Worm (Caenorhabditis elegans) whole organism, L1 larva: ENCODE measurements around the gene pap-2.
A peak's percentile ranks its signal among the peaks of the same experiment; 100 is the strongest.

ENCODE experiments used
- aha-1 ChIP-seq: fragments of 150-350 bp; optimal IDR thresholded peaks from 2 replicates; lab custom pipeline; 2014; ENCODE audit warnings: missing biosample characterization, missing genetic modification characterization
- alr-1 ChIP-seq: fragments of 200-800 bp; sonication (Bioruptor generic); optimal IDR thresholded peaks from 2 replicates; lab custom pipeline; 2018; ENCODE audit warnings: borderline replicate concordance, mild to moderate bottlenecking, missing genetic modification characterization, missing compliant biosample characterization
- blmp-1 ChIP-seq: fragments of 150-350 bp; optimal IDR thresholded peaks from 2 replicates; lab custom pipeline; 2014; ENCODE audit warnings: missing biosample characterization, missing genetic modification characterization
- ceh-82 ChIP-seq, 3 experiments: fragments of 150-350 bp in 1 of 3; sonication (generic microtip) in 2 of 3; optimal IDR thresholded peaks; 2 replicates each; lab custom pipeline; 2014 to 2017; ENCODE audit warnings: missing biosample characterization in 3 of 3, missing genetic modification characterization in 3 of 3
- ceh-90 ChIP-seq: sonication (generic microtip); optimal IDR thresholded peaks from 2 replicates; lab custom pipeline; 2016; ENCODE audit warnings: missing genetic modification characterization, missing compliant biosample characterization
- ces-1 ChIP-seq: fragments of 150-350 bp; optimal IDR thresholded peaks from 2 replicates; lab custom pipeline; 2014; ENCODE audit warnings: missing biosample characterization, missing genetic modification reagents, missing genetic modification characterization
- dsc-1 ChIP-seq: sonication (generic microtip); optimal IDR thresholded peaks from 2 replicates; lab custom pipeline; 2016; ENCODE audit warnings: mild to moderate bottlenecking, missing genetic modification characterization, missing compliant biosample characterization
- efl-1 ChIP-seq, 4 experiments: fragments of 150-350 bp; optimal IDR thresholded peaks in 3 of 4; peaks in 1 of 4; 1 replicate in 1 of 4; 2 replicates in 3 of 4; lab custom pipeline; 2014; ENCODE audit warnings: missing biosample characterization in 2 of 4, missing genetic modification characterization in 2 of 4, missing genetic modification reagents in 2 of 4
- elt-2 ChIP-seq: sonication (generic microtip); optimal IDR thresholded peaks from 2 replicates; lab custom pipeline; 2016; ENCODE audit warnings: missing genetic modification characterization, mild to moderate bottlenecking, inconsistent platforms, missing compliant biosample characterization, missing genetic modification reagents
- elt-3 ChIP-seq, 6 experiments: fragments of 150-350 bp in 1 of 6; sonication (generic microtip); optimal IDR thresholded peaks; 2 replicates each; lab custom pipeline; 2017 to 2018; ENCODE audit warnings: missing biosample characterization in 6 of 6, missing genetic modification characterization in 6 of 6, inconsistent platforms in 1 of 6
- fkh-8 ChIP-seq: sonication (generic microtip); optimal IDR thresholded peaks from 2 replicates; lab custom pipeline; 2016; ENCODE audit warnings: mild to moderate bottlenecking, missing genetic modification characterization, missing compliant biosample characterization
- grh-1 ChIP-seq: fragments of 200-800 bp; sonication (Bioruptor generic); IDR thresholded peaks from 2 replicates; pipeline ENCODE4 v1.3.6; 2022; ENCODE audit warnings: missing genetic modification reagents, missing genetic modification characterization, missing compliant biosample characterization
- hpl-2 ChIP-seq: fragments of 150-350 bp; optimal IDR thresholded peaks from 2 replicates; lab custom pipeline; 2014; ENCODE audit warnings: missing biosample characterization, missing genetic modification reagents, missing genetic modification characterization
- isw-1 ChIP-seq: fragments of 200-800 bp; sonication (Bioruptor generic); IDR thresholded peaks from 2 replicates; pipeline ENCODE4 v1.3.6; 2022; ENCODE audit warnings: missing genetic modification characterization, missing compliant biosample characterization
- lin-14 ChIP-seq: fragments of 200-800 bp; sonication (Bioruptor generic); optimal IDR thresholded peaks from 2 replicates; lab custom pipeline; 2018; ENCODE audit warnings: mild to moderate bottlenecking, missing genetic modification characterization, moderate library complexity, missing compliant biosample characterization
- lin-15B ChIP-seq: fragments of 150-350 bp; sonication (generic microtip); optimal IDR thresholded peaks from 3 replicates; lab custom pipeline; 2014; ENCODE audit warnings: missing biosample characterization, missing genetic modification characterization
- nhr-11 ChIP-seq: fragments of 150-350 bp; optimal IDR thresholded peaks from 2 replicates; lab custom pipeline; 2014; ENCODE audit warnings: missing biosample characterization, missing genetic modification characterization
- nhr-19 ChIP-seq: fragments of 200-800 bp; sonication (Bioruptor generic); conservative IDR thresholded peaks from 2 replicates; pipeline ENCODE4 v1.3.6; 2022; ENCODE audit warnings: missing genetic modification characterization, missing compliant biosample characterization
- nhr-47 ChIP-seq: sonication (generic microtip); optimal IDR thresholded peaks from 2 replicates; lab custom pipeline; 2016; ENCODE audit warnings: mild to moderate bottlenecking, missing genetic modification characterization, moderate library complexity, missing compliant biosample characterization
- nhr-71 ChIP-seq: sonication (generic microtip); optimal IDR thresholded peaks from 2 replicates; lab custom pipeline; 2016; ENCODE audit warnings: mild to moderate bottlenecking, missing genetic modification characterization, moderate library complexity, missing compliant biosample characterization
- nhr-90 ChIP-seq: sonication (generic microtip); optimal IDR thresholded peaks from 2 replicates; lab custom pipeline; 2016; ENCODE audit warnings: mild to moderate bottlenecking, missing genetic modification characterization, missing compliant biosample characterization; ENCODE audit not compliant: poor library complexity
- pax-3 ChIP-seq: fragments of 200-800 bp; sonication (Bioruptor generic); optimal IDR thresholded peaks from 2 replicates; lab custom pipeline; 2018; ENCODE audit warnings: mild to moderate bottlenecking, missing genetic modification characterization, moderate library complexity, missing compliant biosample characterization
- skn-1 ChIP-seq: fragments of 150-350 bp; optimal IDR thresholded peaks from 2 replicates; lab custom pipeline; 2014; ENCODE audit warnings: missing biosample characterization, missing genetic modification characterization
- snpc-4 ChIP-seq: fragments of 150-350 bp; optimal IDR thresholded peaks from 2 replicates; lab custom pipeline; 2014; ENCODE audit warnings: missing biosample characterization, missing genetic modification characterization
- snu-23 ChIP-seq: sonication (generic microtip); optimal IDR thresholded peaks from 2 replicates; lab custom pipeline; 2016; ENCODE audit warnings: missing genetic modification characterization, missing compliant biosample characterization
- sox-4 ChIP-seq: sonication (generic microtip); optimal IDR thresholded peaks from 2 replicates; lab custom pipeline; 2016; ENCODE audit warnings: missing genetic modification characterization, missing compliant biosample characterization
- sptf-1 ChIP-seq: fragments of 150-350 bp; optimal IDR thresholded peaks from 2 replicates; lab custom pipeline; 2014; ENCODE audit warnings: missing biosample characterization, missing genetic modification characterization
- unc-30 ChIP-seq: sonication (generic microtip); optimal IDR thresholded peaks from 2 replicates; lab custom pipeline; 2017; ENCODE audit warnings: missing biosample characterization, missing genetic modification characterization
- unc-62 ChIP-seq: fragments of 150-350 bp; optimal IDR thresholded peaks from 2 replicates; lab custom pipeline; 2014; ENCODE audit warnings: missing biosample characterization, missing genetic modification reagents, missing genetic modification characterization
- zag-1 ChIP-seq: fragments of 150-350 bp; optimal IDR thresholded peaks from 2 replicates; lab custom pipeline; 2014; ENCODE audit warnings: missing biosample characterization, missing genetic modification characterization
- zip-4 ChIP-seq: fragments of 200-800 bp; sonication (Bioruptor generic); optimal IDR thresholded peaks from 2 replicates; lab custom pipeline; 2018; ENCODE audit warnings: mild to moderate bottlenecking, missing genetic modification characterization, moderate library complexity, missing compliant biosample characterization

Gene pap-2

ce11 chrII:9586734-9587209, 22.4 kb downstream of the pap-2 start, which contains the start of gene ugt-58 (continued):
- TF ChIP-seq dsc-1 (tag; lab: Kevin White, UChicago) (no peak), lin-14 (GFP tag; lab: Kevin White, UChicago) (peak; percentile 20), isw-1 (GFP tag; lab: Robert Waterston, UW) (no peak), skn-1 (tag; lab: Kevin White, UChicago) (peak; percentile 53), zip-4 (no peak)

DNA sequence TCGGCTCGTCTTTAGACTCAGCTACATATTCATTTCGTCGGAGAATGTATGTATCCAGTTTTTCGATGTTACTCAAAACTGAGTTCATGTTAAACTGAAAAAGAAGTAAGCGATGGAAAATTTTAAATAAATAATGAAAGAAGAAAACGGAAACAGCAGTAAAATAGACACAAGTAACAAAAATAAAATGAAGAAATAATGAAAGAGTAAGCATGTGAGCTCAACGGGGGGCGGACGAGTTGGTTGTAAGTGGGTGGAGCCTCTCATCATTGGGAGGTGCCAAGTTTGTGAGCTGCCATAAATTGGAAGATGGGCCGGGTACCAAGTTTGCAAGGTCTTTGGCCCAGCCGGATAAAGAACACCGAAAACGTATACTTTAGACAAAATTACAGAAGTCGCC, 25.7 kb downstream of the pap-2 start, which contains the start of gene wee-1.1:
wee-1.1 (minus strand) TSS at position 101 of the 400 bp plus-strand sequence.
- TF ChIP-seq dsc-1 (tag; lab: Kevin White, UChicago) (no peak), ceh-90 (tag; lab: Kevin White, UChicago) (no peak), hpl-2 (GFP tag; lab: Kevin White, UChicago) (no peak), unc-62 (GFP tag; lab: Kevin White, UChicago) (no peak), nhr-11 (tag; lab: Kevin White, UChicago) (no peak), zag-1 (no peak), zip-4 (no peak), nhr-71 (tag; lab: Kevin White, UChicago) (no peak), lin-15B (no peak), snpc-4 (tag; lab: Kevin White, UChicago) (no peak), fkh-8 (tag; lab: Kevin White, UChicago) (no peak), sptf-1 (tag; lab: Kevin White, UChicago) (no peak), pax-3 (tag; lab: Kevin White, UChicago) (no peak), lin-14 (GFP tag; lab: Kevin White, UChicago) (no peak), snu-23 (GFP tag; lab: Kevin White, UChicago) (no peak), alr-1 (tag; lab: Kevin White, UChicago) (no peak), nhr-90 (tag; lab: Kevin White, UChicago) (no peak), sox-4 (tag; lab: Kevin White, UChicago) (no peak), aha-1 (tag; lab: Kevin White, UChicago) (no peak)
- TF ChIP-seq, all 84 proteins: peak for 0

ce11 chrII:9577630-9578029, 31.6 kb downstream of the pap-2 start:
- TF ChIP-seq ceh-82 (tag; optimal IDR thresholded peaks at IDR 0.05; lab: Kevin White, UChicago) (no peak), nhr-47 (tag; lab: Kevin White, UChicago) (no peak), elt-2 (tag; lab: Kevin White, UChicago) (no peak), nhr-19 (GFP tag; lab: Robert Waterston, UW) (no peak)

DNA sequence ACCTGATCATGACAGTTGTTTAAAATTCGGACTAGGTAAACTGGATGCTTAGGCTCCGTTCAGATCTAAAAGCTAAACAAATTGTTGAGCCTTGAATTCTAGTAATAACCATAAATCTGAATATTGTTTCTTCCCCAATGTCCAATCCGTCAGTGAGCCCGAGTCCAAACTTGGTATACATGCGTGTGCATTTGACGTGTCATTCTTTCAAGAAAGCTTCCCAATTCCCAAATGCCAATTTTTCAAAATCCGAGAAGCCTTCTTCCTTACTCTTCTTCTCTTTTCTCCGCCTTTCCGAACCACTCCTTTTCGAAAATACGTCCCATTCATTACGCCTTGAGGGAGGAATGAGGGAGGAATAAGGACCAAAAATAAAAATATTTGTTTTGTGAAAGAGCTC, 32.5 kb downstream of the pap-2 start:
- TF ChIP-seq lin-14 (GFP tag; lab: Kevin White, UChicago) = peak; percentile 15
- TF ChIP-seq grh-1 = no peak

DNA sequence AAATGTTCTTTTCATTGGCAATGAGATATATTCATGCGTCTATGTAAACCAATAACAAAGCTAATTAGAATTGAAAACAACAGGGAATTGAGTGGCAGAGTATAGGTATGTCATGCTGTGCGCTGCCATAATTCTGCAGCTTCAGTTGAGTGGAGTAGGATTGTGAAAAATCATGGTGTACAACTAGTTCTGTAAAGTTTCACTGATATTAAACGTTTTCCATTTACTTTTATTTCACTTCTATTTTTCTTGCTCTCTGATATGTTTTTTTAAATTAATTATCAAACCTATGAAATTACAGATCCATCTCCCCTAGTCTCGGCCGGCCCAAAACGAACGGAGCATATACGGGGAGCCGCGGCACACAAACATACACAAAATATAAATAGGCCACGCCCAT, 33.5 kb downstream of the pap-2 start, which contains the start of gene exc-7:
exc-7 (plus strand) TSS at position 301 of the 400 bp plus-strand sequence.
- TF ChIP-seq lin-14 (GFP tag; lab: Kevin White, UChicago) = no peak
- TF ChIP-seq ces-1 (GFP tag; lab: Kevin White, UChicago) = no peak
- no peak for TF ChIP-seq efl-1 (optimal IDR thresholded peaks at IDR 0.05; lab: Kevin White, UChicago)
- TF ChIP-seq efl-1 (GFP tag; optimal IDR thresholded peaks at IDR 0.05 in 1 of 2; lab: Kevin White, UChicago) = peak in 1 of 2 experiments; percentile 61

ce11 chrII:9574406-9574805, 34.8 kb downstream of the pap-2 start:
- TF ChIP-seq grh-1 (0 out of 2 replicates have a peak, but pooled peaks have one; percentile 28), elt-3 (tag; optimal IDR thresholded peaks at IDR 0.05; lab: Kevin White, UChicago) (no peak), fkh-8 (tag; lab: Kevin White, UChicago) (peak; percentile 22), unc-30 (tag; lab: Kevin White, UChicago) (no peak), blmp-1 (tag; lab: Kevin White, UChicago) (peak; percentile 10), lin-14 (GFP tag; lab: Kevin White, UChicago) (peak; percentile 46), efl-1 (optimal IDR thresholded peaks at IDR 0.05; lab: Kevin White, UChicago) (no peak), efl-1 (GFP tag; optimal IDR thresholded peaks at IDR 0.05 in 1 of 2; lab: Kevin White, UChicago) (peak in 1 of 2 experiments; percentile 65)
